Worm (Caenorhabditis elegans) whole organism, midembryonic: ENCODE measurements around the gene uaf-1.

Source experiments
- T22C8.4 ChIP-seq: fragments of 200-800 bp; sonication (Bioruptor generic); IDR thresholded peaks from 2 replicates; pipeline ENCODE4 v1.3.6; 2022; ENCODE audit warnings: missing genetic modification characterization, missing compliant biosample characterization
- cog-1 ChIP-seq: sonication (generic microtip); optimal IDR thresholded peaks from 2 replicates; lab custom pipeline; 2016; ENCODE audit warnings: missing genetic modification characterization, missing compliant biosample characterization
- flt-1 ChIP-seq: fragments of 200-800 bp; sonication (Bioruptor generic); IDR thresholded peaks from 2 replicates; pipeline ENCODE4 v1.3.6; 2022; ENCODE audit warnings: missing genetic modification characterization, missing compliant biosample characterization
- klf-2 ChIP-seq: fragments of 200-800 bp; sonication (Bioruptor generic); conservative IDR thresholded peaks from 2 replicates; pipeline ENCODE4 v1.3.6; 2022; ENCODE audit warnings: missing genetic modification reagents, missing genetic modification characterization, missing compliant biosample characterization
- med-1 ChIP-seq: sonication (generic microtip); optimal IDR thresholded peaks from 2 replicates; lab custom pipeline; 2017; ENCODE audit warnings: missing genetic modification characterization, mild to moderate bottlenecking, missing compliant biosample characterization, antibody characterized with exemption, missing genetic modification reagents; ENCODE audit not compliant: insufficient read depth
- ref-1 ChIP-seq: fragments of 200-800 bp; sonication (Bioruptor generic); conservative IDR thresholded peaks from 2 replicates; pipeline ENCODE4 v1.3.6; 2022; ENCODE audit warnings: missing genetic modification reagents, missing genetic modification characterization, missing compliant biosample characterization
- tab-1 ChIP-seq: fragments of 200-800 bp; sonication (Bioruptor generic); IDR thresholded peaks from 2 replicates; pipeline ENCODE4 v1.3.6; 2022; ENCODE audit warnings: missing genetic modification characterization, missing compliant biosample characterization
- ztf-23 ChIP-seq: fragments of 200-800 bp; sonication (Bioruptor generic); IDR thresholded peaks from 2 replicates; pipeline ENCODE4 v1.3.6; 2022; ENCODE audit warnings: missing genetic modification reagents, missing genetic modification characterization, missing compliant biosample characterization
- ztf-29 ChIP-seq: fragments of 200-800 bp; sonication (Bioruptor generic); IDR thresholded peaks from 2 replicates; pipeline ENCODE4 v1.3.6; 2022; ENCODE audit warnings: missing genetic modification reagents, missing genetic modification characterization, missing compliant biosample characterization

Gene uaf-1

ce11 chrIII:1037173-1037572, 39.2 kb downstream of the uaf-1 start, which contains the start of the genes chin-1 and BE0003N10.1:
Gene chin-1 (minus strand): TSS chrIII:1037212.
Gene BE0003N10.1 (plus strand): TSS chrIII:1037492.
- TF ChIP-seq flt-1 (GFP tag; lab: Robert Waterston, UW) (no peak), klf-2 (GFP tag; lab: Robert Waterston, UW) (no peak), ref-1 (GFP tag; lab: Robert Waterston, UW) (no peak), cog-1 (tag; lab: Kevin White, UChicago) (no peak), ztf-23 (GFP tag; lab: Robert Waterston, UW) (no peak)

- TF ChIP-seq ztf-23 (GFP tag; lab: Robert Waterston, UW): no peak
- no peak for TF ChIP-seq T22C8.4 (GFP tag; lab: Robert Waterston, UW)
- TF ChIP-seq tab-1 (GFP tag; lab: Robert Waterston, UW): no peak
- no peak for TF ChIP-seq flt-1 (GFP tag; lab: Robert Waterston, UW)
- no peak for TF ChIP-seq ztf-29
- TF ChIP-seq ref-1 (GFP tag; lab: Robert Waterston, UW): no peak
- no peak for TF ChIP-seq cog-1 (tag; lab: Kevin White, UChicago)
- no peak for TF ChIP-seq med-1
- no peak for TF ChIP-seq klf-2 (GFP tag; lab: Robert Waterston, UW)
Observed at ce11 chrIII:1034853-1035252, 41.5 kb downstream of the uaf-1 start.

ce11 chrIII:1030965-1031364, 45.4 kb downstream of the uaf-1 start, which contains the start of the genes clc-26 and E_BE45912.2:
Gene clc-26 (minus strand): TSS chrIII:1031065.
Gene E_BE45912.2 (minus strand): TSS chrIII:1031103.
- TF ChIP-seq ref-1 (GFP tag; lab: Robert Waterston, UW): no peak
- TF ChIP-seq med-1: no peak
- TF ChIP-seq T22C8.4 (GFP tag; lab: Robert Waterston, UW): no peak
- TF ChIP-seq cog-1 (tag; lab: Kevin White, UChicago): no peak
- no peak for TF ChIP-seq flt-1 (GFP tag; lab: Robert Waterston, UW)
- no peak for TF ChIP-seq tab-1 (GFP tag; lab: Robert Waterston, UW)
- TF ChIP-seq klf-2 (GFP tag; lab: Robert Waterston, UW): no peak
- TF ChIP-seq ztf-23 (GFP tag; lab: Robert Waterston, UW): no peak
- TF ChIP-seq ztf-29: no peak

ce11 chrIII:1028233-1028632, 48.1 kb downstream of the uaf-1 start:
- TF ChIP-seq ztf-23 (GFP tag; lab: Robert Waterston, UW) (no peak), ztf-29 (no peak), klf-2 (GFP tag; lab: Robert Waterston, UW) (no peak), tab-1 (GFP tag; lab: Robert Waterston, UW) (no peak), T22C8.4 (GFP tag; lab: Robert Waterston, UW) (no peak), ref-1 (GFP tag; lab: Robert Waterston, UW) (no peak), cog-1 (tag; lab: Kevin White, UChicago) (no peak), med-1 (no peak)

ce11 chrIII:1026261-1026660, 50.1 kb downstream of the uaf-1 start, which contains the start of gene clc-25:
Gene clc-25 (minus strand): TSS chrIII:1026361.
- TF ChIP-seq klf-2 (GFP tag; lab: Robert Waterston, UW) (no peak), ref-1 (GFP tag; lab: Robert Waterston, UW) (no peak), med-1 (no peak), ztf-23 (GFP tag; lab: Robert Waterston, UW) (no peak), tab-1 (GFP tag; lab: Robert Waterston, UW) (no peak), ztf-29 (no peak)

ce11 chrIII:1020732-1021131, 55.6 kb downstream of the uaf-1 start, which contains the start of gene clc-23:
Gene clc-23 (plus strand): TSS chrIII:1020954.
- TF ChIP-seq T22C8.4 (GFP tag; lab: Robert Waterston, UW) (no peak), med-1 (no peak), klf-2 (GFP tag; lab: Robert Waterston, UW) (no peak), cog-1 (tag; lab: Kevin White, UChicago) (no peak), ztf-29 (no peak), ref-1 (GFP tag; lab: Robert Waterston, UW) (no peak), flt-1 (GFP tag; lab: Robert Waterston, UW) (no peak), ztf-23 (GFP tag; lab: Robert Waterston, UW) (no peak), tab-1 (GFP tag; lab: Robert Waterston, UW) (no peak)

- TF ChIP-seq T22C8.4 (GFP tag; lab: Robert Waterston, UW): no peak
- no peak for TF ChIP-seq tab-1 (GFP tag; lab: Robert Waterston, UW)
- TF ChIP-seq klf-2 (GFP tag; lab: Robert Waterston, UW): no peak
- TF ChIP-seq med-1: no peak
- no peak for TF ChIP-seq ztf-29
- TF ChIP-seq ref-1 (GFP tag; lab: Robert Waterston, UW): no peak
- no peak for TF ChIP-seq cog-1 (tag; lab: Kevin White, UChicago)
- TF ChIP-seq ztf-23 (GFP tag; lab: Robert Waterston, UW): no peak
- no peak for TF ChIP-seq flt-1 (GFP tag; lab: Robert Waterston, UW)
Observed at ce11 chrIII:1016080-1016479, 60.3 kb downstream of the uaf-1 start, which contains the start of gene Y34F4.3. Gene Y34F4.3 (minus strand): TSS chrIII:1016180.
